Worm (Caenorhabditis elegans) whole organism, late embryonic: ENCODE results near the gene oac-41.

Experiments used
- C08G9.2 ChIP-seq: sonication (generic microtip); optimal IDR thresholded peaks from 2 replicates; lab custom pipeline; 2016; ENCODE audit warnings: mild to moderate bottlenecking, missing genetic modification characterization, moderate library complexity, missing compliant biosample characterization
- C38D4.7 ChIP-seq: fragments of 200-800 bp; sonication (Bioruptor generic); optimal IDR thresholded peaks from 2 replicates; lab custom pipeline; 2018; ENCODE audit warnings: mild to moderate bottlenecking, missing genetic modification characterization, moderate library complexity, missing compliant biosample characterization
- K02D7.2 ChIP-seq: sonication (generic microtip); optimal IDR thresholded peaks from 2 replicates; lab custom pipeline; 2017; ENCODE audit warnings: mild to moderate bottlenecking, missing genetic modification characterization, missing compliant biosample characterization
- Y22D7AL.16 ChIP-seq: sonication (generic microtip); optimal IDR thresholded peaks from 2 replicates; lab custom pipeline; 2016; ENCODE audit warnings: missing genetic modification characterization, missing compliant biosample characterization
- ama-1 ChIP-seq: fragments of 150-350 bp; optimal IDR thresholded peaks from 2 replicates; lab custom pipeline; 2014
- ceh-19 ChIP-seq: fragments of 200-800 bp; sonication (Bioruptor generic); optimal IDR thresholded peaks from 2 replicates; lab custom pipeline; 2018; ENCODE audit warnings: mild to moderate bottlenecking, missing genetic modification characterization, missing compliant biosample characterization
- ceh-34 ChIP-seq: sonication (generic microtip); optimal IDR thresholded peaks from 2 replicates; lab custom pipeline; 2016; ENCODE audit warnings: mild to moderate bottlenecking, missing genetic modification characterization, missing compliant biosample characterization
- elt-2 ChIP-seq: sonication (generic microtip); optimal IDR thresholded peaks from 2 replicates; lab custom pipeline; 2016; ENCODE audit warnings: missing genetic modification reagents, missing genetic modification characterization, missing compliant biosample characterization
- elt-4 ChIP-seq: sonication (generic microtip); optimal IDR thresholded peaks from 2 replicates; lab custom pipeline; 2016; ENCODE audit warnings: missing genetic modification characterization, missing compliant biosample characterization
- hlh-13 ChIP-seq: fragments of 200-800 bp; sonication (Bioruptor generic); optimal IDR thresholded peaks from 2 replicates; lab custom pipeline; 2018; ENCODE audit warnings: mild to moderate bottlenecking, missing genetic modification characterization, missing compliant biosample characterization
- hlh-15 ChIP-seq: sonication (generic microtip); optimal IDR thresholded peaks from 2 replicates; lab custom pipeline; 2016; ENCODE audit warnings: missing genetic modification characterization, missing compliant biosample characterization
- hlh-8 ChIP-seq: sonication (generic microtip); optimal IDR thresholded peaks from 2 replicates; lab custom pipeline; 2016; ENCODE audit warnings: missing genotype, missing genetic modification characterization, missing compliant biosample characterization
- lim-6 ChIP-seq: sonication (generic microtip); optimal IDR thresholded peaks from 2 replicates; lab custom pipeline; 2016; ENCODE audit warnings: missing genetic modification characterization, missing compliant biosample characterization
- npax-4 ChIP-seq: sonication (generic microtip); optimal IDR thresholded peaks from 2 replicates; lab custom pipeline; 2016; ENCODE audit warnings: missing genetic modification characterization, missing compliant biosample characterization
- odd-2 ChIP-seq: sonication (generic microtip); optimal IDR thresholded peaks from 2 replicates; lab custom pipeline; 2017; ENCODE audit warnings: antibody characterized with exemption, mild to moderate bottlenecking, missing genetic modification characterization, missing compliant biosample characterization
- pax-1 ChIP-seq: fragments of 150-350 bp; optimal IDR thresholded peaks from 2 replicates; lab custom pipeline; 2014; ENCODE audit warnings: missing biosample characterization, missing genetic modification characterization
- pha-2 ChIP-seq: sonication (generic microtip); optimal IDR thresholded peaks from 2 replicates; lab custom pipeline; 2017; ENCODE audit warnings: mild to moderate bottlenecking, missing genetic modification characterization, missing compliant biosample characterization
- pha-4 ChIP-seq: fragments of 150-350 bp; optimal IDR thresholded peaks from 2 replicates; lab custom pipeline; 2018; ENCODE audit warnings: missing biosample characterization, missing genetic modification reagents, missing genetic modification characterization
- pqm-1 ChIP-seq: sonication (generic microtip); optimal IDR thresholded peaks from 2 replicates; lab custom pipeline; 2016; ENCODE audit warnings: missing genetic modification characterization, missing compliant biosample characterization
- rnt-1 ChIP-seq: sonication (generic microtip); optimal IDR thresholded peaks from 2 replicates; lab custom pipeline; 2016; ENCODE audit warnings: missing genetic modification characterization, missing compliant biosample characterization
- sox-2 ChIP-seq: fragments of 200-800 bp; sonication (Bioruptor generic); IDR thresholded peaks from 2 replicates; pipeline ENCODE4 v1.3.6; 2022; ENCODE audit warnings: missing genetic modification reagents, missing genetic modification characterization, missing compliant biosample characterization
- sox-4 ChIP-seq: sonication (generic microtip); optimal IDR thresholded peaks from 2 replicates; lab custom pipeline; 2017; ENCODE audit warnings: mild to moderate bottlenecking, missing genetic modification characterization, inconsistent platforms, missing compliant biosample characterization
- tbx-2 ChIP-seq: sonication (generic microtip); optimal IDR thresholded peaks from 2 replicates; lab custom pipeline; 2016; ENCODE audit warnings: missing genetic modification characterization, missing compliant biosample characterization
- tbx-7 ChIP-seq: sonication (generic microtip); optimal IDR thresholded peaks from 2 replicates; lab custom pipeline; 2016; ENCODE audit warnings: missing genotype, missing genetic modification characterization, missing compliant biosample characterization
- ttx-3 ChIP-seq: sonication (generic microtip); optimal IDR thresholded peaks from 2 replicates; lab custom pipeline; 2016; ENCODE audit warnings: missing genetic modification reagents, missing genetic modification characterization, missing compliant biosample characterization
- unc-42 ChIP-seq: sonication (generic microtip); optimal IDR thresholded peaks from 2 replicates; lab custom pipeline; 2016; ENCODE audit warnings: missing genotype, missing genetic modification characterization, missing compliant biosample characterization
- ztf-16 ChIP-seq: sonication (generic microtip); optimal IDR thresholded peaks from 2 replicates; lab custom pipeline; 2017; ENCODE audit warnings: missing genetic modification characterization, missing compliant biosample characterization

oac-41 gene

ce11 chrV:8980845-8981244 is 41.1 kb downstream of the oac-41 start, which contains the start of gene str-84:
TSS of gene str-84 (minus strand) at chrV:8980945.
- TF ChIP-seq tbx-2 (tag; lab: Kevin White, UChicago) = no peak

ce11 chrV:8977895-8978294 is 44.1 kb downstream of the oac-41 start:
- no peak for TF ChIP-seq hlh-13 (GFP tag; lab: Kevin White, UChicago)
- TF ChIP-seq K02D7.2 = no peak
- no peak for TF ChIP-seq C38D4.7
- no peak for TF ChIP-seq C08G9.2 (tag; lab: Kevin White, UChicago)
- no peak for TF ChIP-seq pha-4 (tag; lab: Kevin White, UChicago)
- no peak for TF ChIP-seq tbx-7 (tag; lab: Kevin White, UChicago)
- TF ChIP-seq Y22D7AL.16 (tag; lab: Kevin White, UChicago) = no peak

- TF ChIP-seq C38D4.7 (no peak), odd-2 (tag; lab: Kevin White, UChicago) (no peak), hlh-13 (GFP tag; lab: Kevin White, UChicago) (no peak), pha-2 (no peak), sox-2 (GFP tag; lab: Robert Waterston, UW) (no peak), unc-42 (no peak), npax-4 (tag; lab: Kevin White, UChicago) (no peak), rnt-1 (no peak), ama-1 (lab: Kevin White, UChicago) (no peak), hlh-15 (no peak), ceh-19 (GFP tag; lab: Kevin White, UChicago) (no peak), lim-6 (tag; lab: Kevin White, UChicago) (no peak), elt-4 (no peak), pax-1 (no peak), sox-4 (tag; lab: Kevin White, UChicago) (no peak), ttx-3 (tag; lab: Kevin White, UChicago) (no peak), elt-2 (no peak), ztf-16 (no peak)
- TF ChIP-seq, all 69 proteins: peak for 0
Measured at ce11 chrV:8974889-8975422, 47.0 kb downstream of the oac-41 start, which contains the start of gene nhr-143. TSS of gene nhr-143 (minus strand) at chrV:8974939.

- TF ChIP-seq C38D4.7 (no peak), ztf-16 (no peak), tbx-7 (tag; lab: Kevin White, UChicago) (no peak), pqm-1 (tag; lab: Kevin White, UChicago) (no peak), ceh-34 (tag; lab: Kevin White, UChicago) (no peak), hlh-8 (tag; lab: Kevin White, UChicago) (no peak), ama-1 (lab: Kevin White, UChicago) (no peak), K02D7.2 (no peak)
Measured at ce11 chrV:8972271-8972670, 49.7 kb downstream of the oac-41 start, which contains the start of gene nhr-195. TSS of gene nhr-195 (minus strand) at chrV:8972371.
